Worm (Caenorhabditis elegans) whole organism, midembryonic: ENCODE data around the gene pitr-3.

Source experiments
- T22C8.4 ChIP-seq: fragments of 200-800 bp; sonication (Bioruptor generic); IDR thresholded peaks from 2 replicates; pipeline ENCODE4 v1.3.6; 2022; ENCODE audit warnings: missing genetic modification characterization, missing compliant biosample characterization
- med-1 ChIP-seq: sonication (generic microtip); optimal IDR thresholded peaks from 2 replicates; lab custom pipeline; 2017; ENCODE audit warnings: missing genetic modification characterization, mild to moderate bottlenecking, missing compliant biosample characterization, antibody characterized with exemption, missing genetic modification reagents; ENCODE audit not compliant: insufficient read depth
- ztf-29 ChIP-seq: fragments of 200-800 bp; sonication (Bioruptor generic); IDR thresholded peaks from 2 replicates; pipeline ENCODE4 v1.3.6; 2022; ENCODE audit warnings: missing genetic modification reagents, missing genetic modification characterization, missing compliant biosample characterization

DNA sequence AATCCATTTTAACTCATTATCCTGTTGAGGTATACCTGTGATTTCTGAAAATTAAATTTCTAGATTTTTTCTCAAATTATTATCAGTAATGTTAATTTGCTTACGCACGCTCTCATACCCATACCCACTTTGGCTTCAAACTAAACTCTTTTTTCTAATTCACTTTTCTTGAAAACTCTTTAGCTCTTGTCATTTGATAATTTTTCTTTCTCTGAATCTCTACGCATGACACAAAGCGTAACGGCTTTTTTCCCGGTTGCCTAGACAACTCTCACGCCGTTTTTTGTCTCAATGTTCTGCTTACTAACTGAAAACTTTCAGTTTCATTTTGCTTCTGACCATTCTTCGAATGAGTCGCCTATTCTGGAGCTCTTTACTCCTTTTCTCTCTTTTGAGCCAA, 7.2 kb downstream of the pitr-3 start, which contains the start of gene B0222.1:
- TF ChIP-seq ztf-29 (GFP tag; lab: Robert Waterston, UW) (no peak), med-1 (GFP tag; lab: Kevin White, UChicago) (no peak), T22C8.4 (no peak)
